Fruit fly (Drosophila melanogaster): ENCODE measurements around the gene Sgs3.

- TF ChIP-seq CG8301 (tag; optimal IDR thresholded peaks at IDR 0.05), result peak; percentile 82
- no peak for TF ChIP-seq Snoo (tag; optimal IDR thresholded peaks at IDR 0.05)
These were observed 43.8 kb downstream of the Sgs3 start for dm6 chr3L:11555662-11556460.
